Fruit fly (Drosophila melanogaster) whole organism, embryonic: ENCODE data around the gene CHES-1-like.
A peak's percentile ranks its signal among the peaks of the same experiment; 100 is the strongest.

Experiments
- Atf-2 ChIP-seq: fragments of 200-800 bp; sonication (Bioruptor generic); optimal IDR thresholded peaks from 2 replicates; lab custom pipeline; 2016; ENCODE audit warnings: missing biosample characterization, missing genetic modification characterization
- CG1024 ChIP-seq: fragments of 200-800 bp; sonication (Bioruptor generic); IDR thresholded peaks from 2 replicates; pipeline ENCODE4 v1.3.6; 2022; ENCODE audit warnings: missing biosample characterization, missing genetic modification characterization
- CG10565 ChIP-seq: fragments of 200-800 bp; sonication (Bioruptor generic); optimal IDR thresholded peaks from 3 replicates; lab custom pipeline; 2016; ENCODE audit warnings: missing biosample characterization, mild to moderate bottlenecking, missing genetic modification characterization
- CG11093 ChIP-seq: fragments of 200-800 bp; sonication (Bioruptor generic); IDR thresholded peaks from 3 replicates; pipeline ENCODE4 v1.3.6; 2022; ENCODE audit warnings: missing biosample characterization, missing genetic modification characterization
- CG11504 ChIP-seq: fragments of 200-800 bp; sonication (Bioruptor generic); optimal IDR thresholded peaks from 3 replicates; lab custom pipeline; 2019; ENCODE audit warnings: missing biosample characterization, mild to moderate bottlenecking, missing genetic modification characterization, moderate library complexity
- CG12219 ChIP-seq: fragments of 200-800 bp; sonication (Bioruptor generic); optimal IDR thresholded peaks from 3 replicates; lab custom pipeline; 2018; ENCODE audit warnings: missing biosample characterization, mild to moderate bottlenecking, missing genetic modification characterization
- CG12391 ChIP-seq: fragments of 200-800 bp; sonication (Bioruptor generic); optimal IDR thresholded peaks from 3 replicates; lab custom pipeline; 2018; ENCODE audit warnings: missing biosample characterization, mild to moderate bottlenecking, missing genetic modification characterization, moderate library complexity
- CG12942 ChIP-seq: fragments of 200-800 bp; sonication (Bioruptor generic); optimal IDR thresholded peaks from 3 replicates; lab custom pipeline; 2016; ENCODE audit warnings: missing biosample characterization, missing genetic modification characterization
- CG13894 ChIP-seq: fragments of 200-800 bp; sonication (Bioruptor generic); optimal IDR thresholded peaks from 3 replicates; lab custom pipeline; 2018; ENCODE audit warnings: missing biosample characterization, mild to moderate bottlenecking, missing genetic modification characterization, moderate library complexity
- CG14014 ChIP-seq: fragments of 200-800 bp; sonication (Bioruptor generic); IDR thresholded peaks from 2 replicates; pipeline ENCODE4 v1.3.6; 2022; ENCODE audit warnings: missing biosample characterization, missing genetic modification characterization
- CG14050 ChIP-seq: fragments of 200-800 bp; sonication (Bioruptor generic); IDR thresholded peaks from 3 replicates; pipeline ENCODE4 v1.3.6; 2022; ENCODE audit warnings: missing biosample characterization, missing genetic modification characterization
- CG15479 ChIP-seq: fragments of 200-800 bp; sonication (Bioruptor generic); optimal IDR thresholded peaks from 3 replicates; lab custom pipeline; 2019; ENCODE audit warnings: missing biosample characterization, mild to moderate bottlenecking, missing genetic modification characterization, moderate library complexity
- CG16815 ChIP-seq: fragments of 200-800 bp; sonication (Bioruptor generic); optimal IDR thresholded peaks from 3 replicates; lab custom pipeline; 2017; ENCODE audit warnings: missing biosample characterization, mild to moderate bottlenecking, missing genetic modification characterization
- CG17186 ChIP-seq: fragments of 200-800 bp; sonication (Bioruptor generic); optimal IDR thresholded peaks from 3 replicates; lab custom pipeline; 2017; ENCODE audit warnings: missing biosample characterization, missing genetic modification reagents, missing genetic modification characterization
- CG18476 ChIP-seq: fragments of 200-800 bp; sonication (Bioruptor generic); optimal IDR thresholded peaks from 2 replicates; lab custom pipeline; 2016; ENCODE audit warnings: missing biosample characterization, mild to moderate bottlenecking, missing genetic modification characterization
- CG31388 ChIP-seq: fragments of 200-800 bp; sonication (Bioruptor generic); optimal IDR thresholded peaks from 2 replicates; lab custom pipeline; 2016; ENCODE audit warnings: missing biosample characterization, missing genetic modification characterization
- CG4617 ChIP-seq: fragments of 200-800 bp; sonication (Bioruptor generic); optimal IDR thresholded peaks from 3 replicates; lab custom pipeline; 2016; ENCODE audit warnings: missing biosample characterization, missing genetic modification characterization, borderline replicate concordance
- CG5180 ChIP-seq: fragments of 200-800 bp; sonication (Bioruptor generic); optimal IDR thresholded peaks from 3 replicates; lab custom pipeline; 2017; ENCODE audit warnings: missing biosample characterization, missing genetic modification characterization, mild to moderate bottlenecking, moderate library complexity, missing genetic modification reagents
- CG7963 ChIP-seq: fragments of 200-800 bp; sonication (Bioruptor generic); IDR thresholded peaks from 3 replicates; pipeline ENCODE4 v1.3.6; 2022; ENCODE audit warnings: missing biosample characterization, missing genetic modification characterization; ENCODE audit not compliant: partially characterized antibody
- CG9817 ChIP-seq: fragments of 200-800 bp; sonication (Bioruptor generic); optimal IDR thresholded peaks from 2 replicates; lab custom pipeline; 2018; ENCODE audit warnings: missing biosample characterization, mild to moderate bottlenecking, missing genetic modification characterization, moderate library complexity
- CG9932 ChIP-seq: fragments of 200-800 bp; sonication (Bioruptor generic); IDR thresholded peaks from 2 replicates; pipeline ENCODE4 v1.3.6; 2022; ENCODE audit warnings: missing biosample characterization, missing genetic modification characterization
- Dfd ChIP-seq, 2 experiments: fragments of >200 bp; optimal IDR thresholded peaks; 2 replicates each; lab custom pipeline; 2017; ENCODE audit warnings: missing biosample characterization in 2 of 2, missing genetic modification characterization in 2 of 2
- Eip74EF ChIP-seq, 2 experiments: fragments of 200-800 bp in 1 of 2; fragments of >200 bp in 1 of 2; sonication (Bioruptor generic) in 1 of 2; optimal IDR thresholded peaks; 2 replicates each; lab custom pipeline; 2017 to 2019; ENCODE audit warnings: missing biosample characterization in 2 of 2, missing genetic modification characterization in 2 of 2, mild to moderate bottlenecking in 1 of 2, moderate library complexity in 1 of 2
- Fer3 ChIP-seq: fragments of 200-800 bp; sonication (Bioruptor generic); optimal IDR thresholded peaks from 2 replicates; lab custom pipeline; 2018; ENCODE audit warnings: missing biosample characterization, mild to moderate bottlenecking, missing genetic modification characterization, moderate library complexity
- H15 ChIP-seq: fragments of 200-800 bp; sonication (Bioruptor generic); IDR thresholded peaks from 3 replicates; pipeline ENCODE4 v1.3.6; 2022; ENCODE audit warnings: missing biosample characterization, missing genetic modification characterization
- Hmx ChIP-seq: fragments of 200-800 bp; sonication (Bioruptor generic); optimal IDR thresholded peaks from 2 replicates; lab custom pipeline; 2016; ENCODE audit warnings: missing biosample characterization, missing genetic modification characterization
- Mad ChIP-seq: fragments of 200-800 bp; sonication (Bioruptor generic); optimal IDR thresholded peaks from 2 replicates; lab custom pipeline; 2016; ENCODE audit warnings: missing biosample characterization, missing genetic modification characterization
- Nf-YA ChIP-seq: fragments of 200-800 bp; sonication (Bioruptor generic); IDR thresholded peaks from 2 replicates; pipeline ENCODE4 v1.3.6; 2022; ENCODE audit warnings: missing biosample characterization, missing genetic modification characterization
- Nf-YB ChIP-seq: fragments of 200-800 bp; sonication (Bioruptor generic); optimal IDR thresholded peaks from 3 replicates; lab custom pipeline; 2019; ENCODE audit warnings: missing biosample characterization, mild to moderate bottlenecking, missing genetic modification characterization, moderate library complexity
- Oaz ChIP-seq: fragments of 200-800 bp; sonication (Bioruptor generic); IDR thresholded peaks from 2 replicates; pipeline ENCODE4 v1.3.6; 2022; ENCODE audit warnings: missing biosample characterization, missing genetic modification characterization
- Optix ChIP-seq: fragments of 200-800 bp; sonication (Bioruptor generic); IDR thresholded peaks from 3 replicates; pipeline ENCODE4 v1.3.6; 2022; ENCODE audit warnings: missing biosample characterization, missing genetic modification characterization
- Side ChIP-seq: fragments of 200-800 bp; sonication (Bioruptor generic); optimal IDR thresholded peaks from 2 replicates; lab custom pipeline; 2016; ENCODE audit warnings: missing biosample characterization, missing genetic modification characterization
- Sox102F ChIP-seq: fragments of 200-800 bp; sonication (Bioruptor generic); optimal IDR thresholded peaks from 2 replicates; lab custom pipeline; 2018; ENCODE audit warnings: missing biosample characterization, mild to moderate bottlenecking, missing genetic modification characterization, moderate library complexity
- Vsx1 ChIP-seq: fragments of 200-800 bp; sonication (Bioruptor generic); optimal IDR thresholded peaks from 2 replicates; lab custom pipeline; 2017; ENCODE audit warnings: missing biosample characterization, mild to moderate bottlenecking, missing genetic modification characterization, missing genetic modification reagents
- cas ChIP-seq: fragments of 200-800 bp; sonication (Bioruptor generic); IDR thresholded peaks from 2 replicates; pipeline ENCODE4 v1.3.6; 2022; ENCODE audit warnings: missing biosample characterization, missing genetic modification characterization
- crc ChIP-seq: fragments of 200-800 bp; sonication (Bioruptor generic); optimal IDR thresholded peaks from 2 replicates; lab custom pipeline; 2016; ENCODE audit warnings: missing biosample characterization, missing genetic modification characterization
- croc ChIP-seq: fragments of 200-800 bp; sonication (Bioruptor generic); conservative IDR thresholded peaks from 3 replicates; pipeline ENCODE4 v1.3.6; 2022; ENCODE audit warnings: missing biosample characterization, missing genetic modification characterization
- dati ChIP-seq: fragments of 200-800 bp; sonication (Bioruptor generic); IDR thresholded peaks from 2 replicates; pipeline ENCODE4 v1.3.6; 2022; ENCODE audit warnings: missing biosample characterization, missing genetic modification characterization
- fd3F ChIP-seq: fragments of 200-800 bp; sonication (Bioruptor generic); optimal IDR thresholded peaks from 2 replicates; lab custom pipeline; 2018; ENCODE audit warnings: missing biosample characterization, mild to moderate bottlenecking, missing genetic modification characterization, moderate library complexity
- fru ChIP-seq: fragments of >200 bp; optimal IDR thresholded peaks from 2 replicates; lab custom pipeline; 2017
- grau ChIP-seq: fragments of 200-800 bp; optimal IDR thresholded peaks from 3 replicates; lab custom pipeline; 2019; ENCODE audit warnings: missing biosample characterization, mild to moderate bottlenecking, missing genetic modification characterization, moderate library complexity
- knrl ChIP-seq: fragments of 200-800 bp; sonication (Bioruptor generic); IDR thresholded peaks from 3 replicates; pipeline ENCODE4 v1.3.6; 2022; ENCODE audit warnings: missing biosample characterization, missing genetic modification characterization; ENCODE audit not compliant: partially characterized antibody
- lola ChIP-seq, 3 experiments: fragments of >200 bp in 2 of 3; fragments of 200-800 bp in 1 of 3; sonication (Bioruptor generic) in 1 of 3; optimal IDR thresholded peaks; 2 replicates each; lab custom pipeline; 2017 to 2019; ENCODE audit warnings: missing biosample characterization in 3 of 3, missing genetic modification characterization in 3 of 3, mild to moderate bottlenecking in 1 of 3, moderate library complexity in 1 of 3
- nau ChIP-seq: fragments of 200-800 bp; sonication (Bioruptor generic); optimal IDR thresholded peaks from 3 replicates; lab custom pipeline; 2017; ENCODE audit warnings: missing biosample characterization, mild to moderate bottlenecking, missing genetic modification characterization, missing genetic modification reagents
- sug ChIP-seq: fragments of 200-800 bp; optimal IDR thresholded peaks from 2 replicates; lab custom pipeline; 2019; ENCODE audit warnings: missing biosample characterization, mild to moderate bottlenecking, missing genetic modification characterization, moderate library complexity
- tap ChIP-seq: fragments of 200-800 bp; optimal IDR thresholded peaks from 3 replicates; lab custom pipeline; 2019; ENCODE audit warnings: missing biosample characterization, mild to moderate bottlenecking, missing genetic modification characterization, moderate library complexity
- tio ChIP-seq: fragments of 200-800 bp; sonication (Bioruptor generic); optimal IDR thresholded peaks from 2 replicates; lab custom pipeline; 2017; ENCODE audit warnings: missing biosample characterization, missing genetic modification characterization, inconsistent platforms

Gene CHES-1-like

DNA sequence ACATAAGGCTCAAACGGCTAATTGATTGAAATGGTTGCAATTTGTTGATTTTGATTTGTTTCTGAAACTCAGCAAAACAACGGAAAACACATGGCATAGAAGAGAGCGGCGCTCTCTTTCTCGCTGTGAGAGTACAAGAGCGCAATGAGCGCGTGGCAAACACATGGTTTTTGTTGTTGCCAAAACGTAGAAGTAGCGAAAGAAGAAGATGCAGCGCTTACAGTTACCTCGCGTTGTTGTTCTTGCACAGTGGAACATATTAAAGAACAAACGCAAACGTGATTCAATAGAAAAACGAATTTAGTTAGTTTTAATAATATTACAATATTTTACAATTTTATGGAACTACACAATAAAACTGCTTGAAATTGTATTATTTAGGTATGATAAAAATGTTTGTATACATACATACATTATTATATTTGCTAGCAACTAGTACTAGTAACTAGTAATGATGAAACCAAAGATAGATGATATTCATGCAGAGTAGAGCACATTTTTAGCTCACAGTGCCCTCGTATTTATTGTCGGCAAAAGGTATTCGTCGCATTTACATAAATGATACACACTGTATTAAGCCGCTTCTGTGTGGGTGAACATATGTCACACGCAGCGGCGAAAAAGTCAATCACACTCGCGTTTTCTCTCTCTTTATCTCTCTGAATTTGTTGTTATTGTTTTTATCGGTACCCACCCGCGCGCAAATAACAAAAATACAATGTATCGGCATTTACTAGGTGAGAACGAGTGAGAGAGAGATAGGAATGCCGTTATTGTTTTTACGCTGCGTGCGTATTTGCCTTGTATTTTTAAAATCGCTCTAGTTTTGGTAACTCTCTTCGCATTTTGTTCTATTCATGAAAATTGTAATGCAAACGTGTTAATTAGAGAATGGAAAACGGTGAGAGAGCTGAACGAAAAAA, 3.7 kb downstream of the CHES-1-like start (continued):
- TF ChIP-seq CG7963, result no peak
- TF ChIP-seq H15, result peak; percentile 74; the same call in 2 of the 3 replicates
- peak; percentile 86 for TF ChIP-seq CG14014 (GFP tag; lab: Robert Waterston, UW)
- no peak for TF ChIP-seq fru (lab: Kevin White, UChicago)
- TF ChIP-seq nau, result peak; percentile 91
- 0 out of 2 replicates have a peak, but pooled peaks have one; percentile 48 for TF ChIP-seq dati (GFP tag; lab: Robert Waterston, UW)
- peak; percentile 89 for TF ChIP-seq CG12942 (GFP tag; lab: Kevin White, UChicago)
- peak; percentile 94 for TF ChIP-seq Sox102F (GFP tag; lab: Kevin White, UChicago)
- peak; percentile 82 for TF ChIP-seq croc (GFP tag; lab: Robert Waterston, UW)
- peak; percentile 83 for TF ChIP-seq Vsx1 (GFP tag; lab: Kevin White, UChicago)
- TF ChIP-seq CG31388 (GFP tag; lab: Kevin White, UChicago), result peak; percentile 82
- peak; percentile 88 for TF ChIP-seq tap
- peak; percentile 78; the same call in 2 of the 3 replicates for TF ChIP-seq CG11093 (GFP tag; lab: Robert Waterston, UW)
- peak; percentile 78 for TF ChIP-seq Mad (GFP tag; lab: Kevin White, UChicago)
- peak; percentile 56 for TF ChIP-seq CG17186 (GFP tag; lab: Kevin White, UChicago)
- TF ChIP-seq CG4617 (GFP tag; lab: Kevin White, UChicago), result peak; percentile 73
- peak; percentile 48; the same call in 1 of the 2 replicates for TF ChIP-seq Nf-YA (GFP tag; lab: Robert Waterston, UW)
- TF ChIP-seq Optix (GFP tag; lab: Robert Waterston, UW), result peak; percentile 55; the same call in 1 of the 3 replicates
- TF ChIP-seq CG9932, result peak; percentile 90
- TF ChIP-seq CG1024 (GFP tag; lab: Robert Waterston, UW), result no peak
- 0 out of 2 replicates have a peak, but pooled peaks have one; percentile 61 for TF ChIP-seq cas
- peak; percentile 89 for TF ChIP-seq CG12219 (GFP tag; lab: Kevin White, UChicago)
- TF ChIP-seq CG12391 (tag; lab: Kevin White, UChicago), result peak; percentile 96
- peak; percentile 92 for TF ChIP-seq CG16815 (GFP tag; lab: Kevin White, UChicago)
- TF ChIP-seq CG14050 (GFP tag; lab: Robert Waterston, UW), result peak; percentile 76
- peak; percentile 55 for TF ChIP-seq Oaz (GFP tag; lab: Robert Waterston, UW)
- peak; percentile 92 for TF ChIP-seq CG18476 (GFP tag; lab: Kevin White, UChicago)
- no peak for TF ChIP-seq Dfd (GFP tag; optimal IDR thresholded peaks at IDR 0.05; lab: Kevin White, UChicago)
- TF ChIP-seq knrl (GFP tag; lab: Robert Waterston, UW), result no peak
- no peak for TF ChIP-seq CG15479 (GFP tag; lab: Kevin White, UChicago)
- TF ChIP-seq CG13894, result peak; percentile 90
- peak; percentile 85 for TF ChIP-seq Hmx
- TF ChIP-seq tio (GFP tag; lab: Kevin White, UChicago), result peak; percentile 95
- TF ChIP-seq sug, result peak; percentile 90
- peak in 1 of 3 experiments; percentile 94 for TF ChIP-seq lola (GFP tag; optimal IDR thresholded peaks at IDR 0.05; lab: Kevin White, UChicago)
- peak; percentile 82 for TF ChIP-seq Atf-2
- peak; percentile 98 for TF ChIP-seq grau
- peak; percentile 95 for TF ChIP-seq CG11504 (tag; lab: Kevin White, UChicago)
- TF ChIP-seq Nf-YB (GFP tag; lab: Kevin White, UChicago), result peak; percentile 85
- peak; percentile 88 for TF ChIP-seq CG9817 (tag; lab: Kevin White, UChicago)
- TF ChIP-seq crc, result peak; percentile 58
- peak; percentile 86 for TF ChIP-seq CG5180 (GFP tag; lab: Kevin White, UChicago)
- TF ChIP-seq Fer3 (tag; lab: Kevin White, UChicago), result peak; percentile 91
- peak; percentile 65 for TF ChIP-seq Side (GFP tag; lab: Kevin White, UChicago)
- TF ChIP-seq Eip74EF (GFP tag; optimal IDR thresholded peaks at IDR 0.05; lab: Kevin White, UChicago), result peak in 1 of 2 experiments; percentile 96
- TF ChIP-seq CG10565 (GFP tag; lab: Kevin White, UChicago), result peak; percentile 65
- peak; percentile 91 for TF ChIP-seq fd3F (GFP tag; lab: Kevin White, UChicago)
